Worm (Caenorhabditis elegans) whole organism, L4 larva: ENCODE data around the gene vgln-1.

Source experiments
- D1046.2 ChIP-seq: fragments of 200-800 bp; sonication (Bioruptor generic); IDR thresholded peaks from 2 replicates; pipeline ENCODE4 v1.3.6; 2022; ENCODE audit warnings: missing genetic modification characterization, missing compliant biosample characterization
- R02D3.7 ChIP-seq: fragments of 150-350 bp; sonication (generic microtip); optimal IDR thresholded peaks from 3 replicates; lab custom pipeline; 2014; ENCODE audit warnings: missing biosample characterization, missing genetic modification characterization
- T20F7.1 ChIP-seq: fragments of 200-800 bp; sonication (Bioruptor generic); optimal IDR thresholded peaks from 2 replicates; lab custom pipeline; 2018; ENCODE audit warnings: mild to moderate bottlenecking, missing genetic modification characterization, missing compliant biosample characterization
- T26A8.4 ChIP-seq: fragments of 200-800 bp; sonication (Bioruptor generic); IDR thresholded peaks from 2 replicates; pipeline ENCODE4 v1.3.6; 2022; ENCODE audit warnings: missing genetic modification characterization, missing compliant biosample characterization
- Y75B8A.6 ChIP-seq: fragments of 200-800 bp; sonication (Bioruptor generic); IDR thresholded peaks from 2 replicates; pipeline ENCODE4 v1.3.6; 2022; ENCODE audit warnings: missing genetic modification reagents, missing genetic modification characterization, missing compliant biosample characterization
- ZK546.5 ChIP-seq, 2 experiments: sonication (generic microtip); optimal IDR thresholded peaks; 2 replicates each; lab custom pipeline; 2017; ENCODE audit warnings: missing biosample characterization in 2 of 2, missing genetic modification characterization in 2 of 2
- aha-1 ChIP-seq: fragments of 150-350 bp; peaks from one replicate; lab custom pipeline; 2014; ENCODE audit warnings: missing biosample characterization, missing genetic modification characterization
- aly-2 ChIP-seq: sonication (generic microtip); optimal IDR thresholded peaks from 2 replicates; lab custom pipeline; 2018; ENCODE audit warnings: missing biosample characterization, missing genetic modification characterization
- ceh-20 ChIP-seq: fragments of 200-800 bp; sonication (Bioruptor generic); IDR thresholded peaks from 2 replicates; pipeline ENCODE4 v1.3.6; 2022; ENCODE audit warnings: missing genetic modification reagents, missing genetic modification characterization, missing compliant biosample characterization
- ceh-28 ChIP-seq: fragments of 150-350 bp; optimal IDR thresholded peaks from 2 replicates; lab custom pipeline; 2014; ENCODE audit warnings: missing biosample characterization, missing genetic modification reagents, missing genetic modification characterization
- ceh-62 ChIP-seq: sonication (generic microtip); optimal IDR thresholded peaks from 2 replicates; lab custom pipeline; 2017; ENCODE audit warnings: missing biosample characterization, missing genetic modification characterization
- ceh-82 ChIP-seq: sonication (generic microtip); optimal IDR thresholded peaks from 2 replicates; lab custom pipeline; 2017; ENCODE audit warnings: missing biosample characterization, missing genetic modification characterization
- ces-1 ChIP-seq: fragments of 150-350 bp; sonication (generic microtip); optimal IDR thresholded peaks from 4 replicates; lab custom pipeline; 2014; ENCODE audit warnings: missing biosample characterization, missing genetic modification reagents, missing genetic modification characterization
- cey-2 ChIP-seq: sonication (generic microtip); optimal IDR thresholded peaks from 3 replicates; lab custom pipeline; 2017; ENCODE audit warnings: missing genetic modification characterization, mild to moderate bottlenecking, missing compliant biosample characterization, antibody characterized with exemption, borderline replicate concordance; ENCODE audit not compliant: insufficient read depth
- daf-19 ChIP-seq: fragments of 200-800 bp; sonication (Bioruptor generic); conservative IDR thresholded peaks from 2 replicates; pipeline ENCODE4 v1.3.6; 2022; ENCODE audit warnings: missing genetic modification characterization, missing compliant biosample characterization
- daf-8 ChIP-seq: fragments of 200-800 bp; sonication (Bioruptor generic); IDR thresholded peaks from 2 replicates; pipeline ENCODE4 v1.3.6; 2022; ENCODE audit warnings: missing genetic modification characterization, missing compliant biosample characterization
- dmd-6 ChIP-seq: fragments of 200-800 bp; sonication (Bioruptor generic); IDR thresholded peaks from 2 replicates; pipeline ENCODE4 v1.3.6; 2022; ENCODE audit warnings: missing genetic modification reagents, missing genetic modification characterization, missing compliant biosample characterization
- dmd-8 ChIP-seq: fragments of 200-800 bp; sonication (Bioruptor generic); IDR thresholded peaks from 2 replicates; pipeline ENCODE4 v1.3.6; 2022; ENCODE audit warnings: missing genetic modification characterization, missing compliant biosample characterization
- fkh-10 ChIP-seq: fragments of 150-350 bp; optimal IDR thresholded peaks from 2 replicates; lab custom pipeline; 2014; ENCODE audit warnings: missing biosample characterization, missing genetic modification reagents, missing genetic modification characterization
- gei-8 ChIP-seq: fragments of 200-800 bp; sonication (Bioruptor generic); optimal IDR thresholded peaks from 2 replicates; lab custom pipeline; 2018; ENCODE audit warnings: mild to moderate bottlenecking, missing genetic modification characterization, missing compliant biosample characterization
- hlh-30 ChIP-seq: sonication (generic microtip); optimal IDR thresholded peaks from 2 replicates; lab custom pipeline; 2017; ENCODE audit warnings: antibody characterized with exemption, mild to moderate bottlenecking, missing genetic modification characterization, missing compliant biosample characterization; ENCODE audit not compliant: insufficient read depth
- hmg-1.1 ChIP-seq: fragments of 200-800 bp; sonication (Bioruptor generic); IDR thresholded peaks from 2 replicates; pipeline ENCODE4 v1.3.6; 2022; ENCODE audit warnings: missing genetic modification reagents, missing genetic modification characterization, missing compliant biosample characterization
- jun-1 ChIP-seq: fragments of 150-350 bp; optimal IDR thresholded peaks from 2 replicates; lab custom pipeline; 2014; ENCODE audit warnings: missing biosample characterization, missing genetic modification reagents, missing genetic modification characterization
- lin-1 ChIP-seq: fragments of 200-800 bp; sonication (Bioruptor generic); IDR thresholded peaks from 2 replicates; pipeline ENCODE4 v1.3.6; 2022; ENCODE audit warnings: missing genetic modification reagents, missing genetic modification characterization, missing compliant biosample characterization
- lin-13 ChIP-seq: fragments of 150-350 bp; optimal IDR thresholded peaks from 2 replicates; lab custom pipeline; 2014; ENCODE audit warnings: missing biosample characterization, missing genetic modification reagents, missing genetic modification characterization
- lin-15B ChIP-seq: fragments of 150-350 bp; sonication (generic microtip); optimal IDR thresholded peaks from 3 replicates; lab custom pipeline; 2014; ENCODE audit warnings: missing biosample characterization, missing genetic modification characterization
- lir-3 ChIP-seq: sonication (generic microtip); optimal IDR thresholded peaks from 2 replicates; lab custom pipeline; 2016; ENCODE audit warnings: mild to moderate bottlenecking, missing genetic modification characterization, missing compliant biosample characterization
- madf-5 ChIP-seq, 2 experiments: fragments of 200-800 bp; sonication (Bioruptor generic); IDR thresholded peaks; 2 replicates each; pipeline ENCODE4 v1.3.6; 2022; ENCODE audit warnings: missing compliant biosample characterization in 2 of 2, missing genetic modification characterization in 2 of 2
- nhr-10 ChIP-seq: fragments of 150-350 bp; optimal IDR thresholded peaks from 2 replicates; lab custom pipeline; 2014; ENCODE audit warnings: missing biosample characterization, missing genetic modification characterization
- nhr-102 ChIP-seq: sonication (generic microtip); optimal IDR thresholded peaks from 2 replicates; lab custom pipeline; 2016; ENCODE audit warnings: mild to moderate bottlenecking, missing genetic modification characterization, moderate library complexity, missing compliant biosample characterization
- nhr-28 ChIP-seq: fragments of 150-350 bp; optimal IDR thresholded peaks from 2 replicates; lab custom pipeline; 2014; ENCODE audit warnings: missing biosample characterization, missing genetic modification characterization
- nhr-41 ChIP-seq: fragments of 200-800 bp; sonication (Bioruptor generic); IDR thresholded peaks from 2 replicates; pipeline ENCODE4 v1.3.6; 2022; ENCODE audit warnings: missing genetic modification reagents, missing genetic modification characterization, missing compliant biosample characterization
- nhr-42 ChIP-seq: fragments of 200-800 bp; sonication (Bioruptor generic); IDR thresholded peaks from 2 replicates; pipeline ENCODE4 v1.3.6; 2022; ENCODE audit warnings: missing genetic modification characterization, missing compliant biosample characterization
- nhr-6 ChIP-seq: fragments of 150-350 bp; optimal IDR thresholded peaks from 2 replicates; lab custom pipeline; 2014; ENCODE audit warnings: missing biosample characterization, missing genetic modification characterization
- nhr-77 ChIP-seq: fragments of 150-350 bp; optimal IDR thresholded peaks from 2 replicates; lab custom pipeline; 2014; ENCODE audit warnings: missing biosample characterization, missing genetic modification characterization
- php-3 ChIP-seq: fragments of 200-800 bp; sonication (Bioruptor generic); IDR thresholded peaks from 2 replicates; pipeline ENCODE4 v1.3.6; 2022; ENCODE audit warnings: missing genetic modification reagents, missing genetic modification characterization, missing compliant biosample characterization
- unc-39 ChIP-seq: sonication (generic microtip); optimal IDR thresholded peaks from 2 replicates; lab custom pipeline; 2017; ENCODE audit warnings: missing biosample characterization, missing genetic modification characterization
- unc-62 ChIP-seq, 3 experiments: fragments of 150-350 bp in 1 of 3; sonication (generic microtip); optimal IDR thresholded peaks in 2 of 3; peaks in 1 of 3; 1 replicate in 1 of 3; 2 replicates in 2 of 3; lab custom pipeline; 2014 to 2017; ENCODE audit warnings: missing biosample characterization in 3 of 3, missing genetic modification characterization in 3 of 3, missing genetic modification reagents in 3 of 3, missing genotype in 1 of 3
- zag-1 ChIP-seq: fragments of 150-350 bp; optimal IDR thresholded peaks from 2 replicates; lab custom pipeline; 2014; ENCODE audit warnings: missing biosample characterization, missing genetic modification characterization
- zip-11 ChIP-seq: fragments of 200-800 bp; sonication (Bioruptor generic); IDR thresholded peaks from 2 replicates; pipeline ENCODE4 v1.3.6; 2022; ENCODE audit warnings: missing genetic modification characterization, missing compliant biosample characterization
- ztf-7 ChIP-seq: fragments of 150-350 bp; optimal IDR thresholded peaks from 2 replicates; lab custom pipeline; 2014; ENCODE audit warnings: missing biosample characterization, missing genetic modification characterization

vgln-1 gene

DNA sequence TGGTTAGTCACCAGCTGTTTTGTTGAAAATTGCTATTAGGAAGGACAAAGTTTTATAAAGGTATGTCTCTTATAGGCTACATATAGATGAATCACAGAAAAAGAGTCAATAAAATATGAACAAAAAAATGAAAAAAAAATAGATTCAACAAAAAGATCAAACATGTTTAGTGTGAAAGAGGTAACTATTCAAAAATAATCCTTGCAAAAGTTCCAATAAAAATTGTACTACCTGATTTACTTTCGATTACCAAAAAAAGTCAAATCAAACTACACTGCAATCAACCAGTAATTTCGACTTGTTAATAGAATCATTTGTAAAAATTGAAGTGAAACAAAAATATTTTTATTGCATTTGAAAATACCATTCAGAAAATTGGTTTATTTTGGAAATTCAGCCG, 39.9 kb downstream of the vgln-1 start, which contains the start of gene ZK938.10:
ZK938.10 (minus strand) TSS at position 101 of the 400 bp plus-strand sequence.
- no peak for TF ChIP-seq lir-3 (tag; lab: Kevin White, UChicago)
- TF ChIP-seq nhr-6: no peak
- TF ChIP-seq hlh-30 (tag; lab: Kevin White, UChicago): no peak
- TF ChIP-seq cey-2 (tag; lab: Kevin White, UChicago): no peak
- TF ChIP-seq D1046.2: no peak
- no peak for TF ChIP-seq Y75B8A.6 (GFP tag; lab: Robert Waterston, UW)
- no peak for TF ChIP-seq unc-39 (tag; lab: Kevin White, UChicago)
- TF ChIP-seq nhr-77 (tag; lab: Kevin White, UChicago): no peak
- TF ChIP-seq R02D3.7 (tag; lab: Kevin White, UChicago): no peak
- TF ChIP-seq ces-1 (GFP tag; lab: Kevin White, UChicago): no peak
- TF ChIP-seq ZK546.5 (tag; optimal IDR thresholded peaks at IDR 0.05; lab: Kevin White, UChicago): no peak
- no peak for TF ChIP-seq jun-1 (tag; lab: Kevin White, UChicago)
- no peak for TF ChIP-seq nhr-102 (tag; lab: Kevin White, UChicago)
- no peak for TF ChIP-seq nhr-42 (GFP tag; lab: Robert Waterston, UW)
- no peak for TF ChIP-seq ztf-7
- TF ChIP-seq ceh-20 (GFP tag; lab: Robert Waterston, UW): no peak

ce11 chrII:9849497-9849896, 41.4 kb downstream of the vgln-1 start, which contains the start of gene old-2:
Gene old-2, minus strand, starts transcription at chrII:9849597.
- no peak for TF ChIP-seq nhr-42 (GFP tag; lab: Robert Waterston, UW)
- TF ChIP-seq dmd-8 (GFP tag; lab: Robert Waterston, UW): no peak
- no peak for TF ChIP-seq lin-15B (tag; lab: Kevin White, UChicago)
- TF ChIP-seq hmg-1.1: no peak
- TF ChIP-seq T26A8.4 (GFP tag; lab: Robert Waterston, UW): no peak
- no peak for TF ChIP-seq hlh-30 (tag; lab: Kevin White, UChicago)
- no peak for TF ChIP-seq daf-8 (GFP tag; lab: Robert Waterston, UW)
- no peak for TF ChIP-seq php-3 (GFP tag; lab: Robert Waterston, UW)
- no peak for TF ChIP-seq nhr-10 (tag; lab: Kevin White, UChicago)
- no peak for TF ChIP-seq lin-1
- TF ChIP-seq ceh-62 (tag; lab: Kevin White, UChicago): no peak
- no peak for TF ChIP-seq nhr-28
- no peak for TF ChIP-seq ceh-82
- no peak for TF ChIP-seq ceh-28 (tag; lab: Kevin White, UChicago)

ce11 chrII:9845239-9845638, 45.6 kb downstream of the vgln-1 start, which contains the start of gene chil-9:
Gene chil-9, minus strand, starts transcription at chrII:9845339.
- TF ChIP-seq unc-62 (GFP tag; optimal IDR thresholded peaks at IDR 0.05 in 1 of 2; lab: Kevin White, UChicago) (peak in 1 of 2 experiments; percentile 31), unc-62 (tag; optimal IDR thresholded peaks at IDR 0.05; lab: Kevin White, UChicago) (no peak), T20F7.1 (GFP tag; lab: Kevin White, UChicago) (no peak)

DNA sequence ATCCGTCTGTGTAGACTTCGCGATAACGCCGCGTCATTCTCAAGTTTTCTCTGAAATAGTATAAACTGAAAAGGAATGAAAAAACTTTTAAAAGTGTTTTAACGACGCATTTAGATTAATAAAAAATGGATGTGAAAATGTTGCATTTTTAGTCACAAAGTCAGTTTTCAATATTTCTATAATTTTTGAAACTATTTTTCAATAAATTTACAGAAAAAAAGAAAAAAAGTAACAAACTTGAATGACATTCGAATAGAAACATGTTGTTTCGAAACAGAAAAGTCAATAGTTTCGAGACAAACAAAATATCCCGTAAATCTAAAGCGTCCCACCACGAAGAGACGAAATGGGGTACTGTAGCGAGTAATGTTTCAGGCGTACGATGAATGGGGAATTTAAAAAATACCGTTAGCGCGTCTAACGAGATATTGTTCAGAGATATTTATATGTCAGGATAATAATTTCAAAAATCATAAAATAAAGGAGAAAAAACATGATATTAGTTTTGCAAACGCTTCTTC, 48.8 kb downstream of the vgln-1 start, which contains the start of gene rnh-1.2:
rnh-1.2 (minus strand) TSS at position 51 of the 521 bp plus-strand sequence.
- TF ChIP-seq R02D3.7 (tag; lab: Kevin White, UChicago) (peak; percentile 56), cey-2 (tag; lab: Kevin White, UChicago) (no peak)

DNA sequence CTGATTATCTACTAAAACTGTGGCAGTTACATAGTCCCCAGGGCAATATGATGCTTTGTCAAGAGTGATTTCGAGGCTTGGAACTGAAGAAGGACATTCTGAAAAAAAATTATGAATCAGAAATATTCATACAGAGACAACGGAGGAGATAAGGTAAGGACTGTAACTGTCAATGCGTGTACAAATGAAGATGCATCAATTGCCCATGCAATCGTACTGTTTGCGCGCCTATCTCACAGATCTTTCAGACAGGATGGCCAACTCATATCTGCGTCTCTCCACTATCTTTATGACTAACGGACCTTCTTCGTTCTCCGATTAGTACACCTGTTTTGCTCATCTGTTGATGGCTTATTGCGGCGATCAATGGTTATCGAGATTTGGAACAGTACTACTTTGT, 50.6 kb downstream of the vgln-1 start, which contains the start of gene ZK938.11:
ZK938.11 (minus strand) TSS at position 101 of the 400 bp plus-strand sequence.
- no peak for TF ChIP-seq nhr-41 (GFP tag; lab: Robert Waterston, UW)
- no peak for TF ChIP-seq dmd-6
- no peak for TF ChIP-seq php-3 (GFP tag; lab: Robert Waterston, UW)
- no peak for TF ChIP-seq aly-2 (tag; lab: Kevin White, UChicago)
- no peak for TF ChIP-seq jun-1 (tag; lab: Kevin White, UChicago)
- TF ChIP-seq nhr-77 (tag; lab: Kevin White, UChicago): no peak
- TF ChIP-seq lin-13 (GFP tag; lab: Kevin White, UChicago): no peak
- TF ChIP-seq madf-5 (GFP tag; IDR thresholded peaks at IDR 0.05; lab: Robert Waterston, UW): no peak
- no peak for TF ChIP-seq ZK546.5 (tag; optimal IDR thresholded peaks at IDR 0.05; lab: Kevin White, UChicago)
- no peak for TF ChIP-seq nhr-42 (GFP tag; lab: Robert Waterston, UW)
- no peak for TF ChIP-seq nhr-28
- TF ChIP-seq R02D3.7 (tag; lab: Kevin White, UChicago): no peak
- no peak for TF ChIP-seq fkh-10 (GFP tag; lab: Kevin White, UChicago)
- no peak for TF ChIP-seq gei-8
- TF ChIP-seq aha-1: no peak
- TF ChIP-seq zip-11 (GFP tag; lab: Robert Waterston, UW): no peak
- no peak for TF ChIP-seq hlh-30 (tag; lab: Kevin White, UChicago)
- no peak for TF ChIP-seq daf-19 (GFP tag; lab: Robert Waterston, UW)
- no peak for TF ChIP-seq zag-1 (tag; lab: Kevin White, UChicago)
